Worm (Caenorhabditis elegans): ENCODE data around the gene C50H2.5.

C50H2.5 gene

ce11 chrV:9907205-9907604 lies 11.3 kb upstream of the C50H2.5 start:
- TF ChIP-seq hrde-1 (tag; optimal IDR thresholded peaks at IDR 0.05; ENCODE audit: borderline replicate concordance) = no peak
- TF ChIP-seq D2030.7 (GFP tag; IDR thresholded peaks at IDR 0.05) = no peak
- TF ChIP-seq cebp-1 (GFP tag; IDR thresholded peaks at IDR 0.05) = no peak
- no peak for TF ChIP-seq cebp-1 (tag; optimal IDR thresholded peaks at IDR 0.05)
- no peak for TF ChIP-seq tlf-1 (GFP tag; optimal IDR thresholded peaks at IDR 0.05)
- TF ChIP-seq die-1 (tag; optimal IDR thresholded peaks at IDR 0.05) = no peak

ce11 chrV:9909624-9910023 lies 8.9 kb upstream of the C50H2.5 start:
- TF ChIP-seq madf-8 (GFP tag; conservative IDR thresholded peaks at IDR 0.05) = no peak
- TF ChIP-seq bed-2 (GFP tag; IDR thresholded peaks at IDR 0.05) = no peak
- no peak for TF ChIP-seq F39B2.1 (GFP tag; IDR thresholded peaks at IDR 0.05)
- no peak for TF ChIP-seq zim-3 (tag; optimal IDR thresholded peaks at IDR 0.05)
- no peak for TF ChIP-seq F10E7.11 (tag; optimal IDR thresholded peaks at IDR 0.05)
- no peak for TF ChIP-seq nhr-80 (tag; optimal IDR thresholded peaks at IDR 0.05)
- no peak for TF ChIP-seq hrde-1 (tag; optimal IDR thresholded peaks at IDR 0.05; ENCODE audit: borderline replicate concordance)
- TF ChIP-seq ccch-3 (GFP tag; optimal IDR thresholded peaks at IDR 0.05) = no peak

ce11 chrV:9911165-9911564 lies 7.3 kb upstream of the C50H2.5 start:
- no peak for TF ChIP-seq nfyb-1 (GFP tag; IDR thresholded peaks at IDR 0.05)
- TF ChIP-seq mes-4 (tag; optimal IDR thresholded peaks at IDR 0.05) = no peak
- TF ChIP-seq tlf-1 (GFP tag; optimal IDR thresholded peaks at IDR 0.05) = no peak
- TF ChIP-seq let-526 (GFP tag; IDR thresholded peaks at IDR 0.05) = no peak
- no peak for TF ChIP-seq ztf-3 (GFP tag; optimal IDR thresholded peaks at IDR 0.05)
- no peak for TF ChIP-seq efl-1 (GFP tag; optimal IDR thresholded peaks at IDR 0.05)
- no peak for TF ChIP-seq F57C9.4 (tag; optimal IDR thresholded peaks at IDR 0.05)
- no peak for TF ChIP-seq B0035.1 (tag; optimal IDR thresholded peaks at IDR 0.05)
- TF ChIP-seq madf-10 (tag; optimal IDR thresholded peaks at IDR 0.05) = no peak
- TF ChIP-seq D2030.7 (GFP tag; IDR thresholded peaks at IDR 0.05) = no peak
- TF ChIP-seq chd-7 (tag; optimal IDR thresholded peaks at IDR 0.05) = no peak
- no peak for TF ChIP-seq sdz-38 (tag; optimal IDR thresholded peaks at IDR 0.05)
- TF ChIP-seq attf-5 (GFP tag; optimal IDR thresholded peaks at IDR 0.05) = no peak
- no peak for TF ChIP-seq athp-1 (tag; optimal IDR thresholded peaks at IDR 0.05)

ce11 chrV:9913863-9914262 lies 4.6 kb upstream of the C50H2.5 start, which contains the start of gene fipr-10:
Gene fipr-10 (plus strand): TSS chrV:9914163.
- TF ChIP-seq somi-1 (GFP tag; optimal IDR thresholded peaks at IDR 0.05) (no peak), F10E7.11 (tag; optimal IDR thresholded peaks at IDR 0.05) (no peak), akir-1 (GFP tag; optimal IDR thresholded peaks at IDR 0.05) (no peak), Y67H2A.10 (GFP tag; conservative IDR thresholded peaks at IDR 0.05) (no peak), lin-26 (GFP tag; IDR thresholded peaks at IDR 0.05) (no peak), xnd-1 (tag; optimal IDR thresholded peaks at IDR 0.05) (no peak), dox-1 (GFP tag; IDR thresholded peaks at IDR 0.05) (no peak), T26A5.8 (tag; optimal IDR thresholded peaks at IDR 0.05) (no peak), ztf-22 (GFP tag; optimal IDR thresholded peaks at IDR 0.05) (no peak), him-1 (tag; optimal IDR thresholded peaks at IDR 0.05) (no peak), hmg-1.2 (GFP tag; IDR thresholded peaks at IDR 0.05) (no peak), B0019.2 (GFP tag; conservative IDR thresholded peaks at IDR 0.05) (no peak), F33H1.4 (GFP tag; IDR thresholded peaks at IDR 0.05) (no peak), nhr-179 (tag; optimal IDR thresholded peaks at IDR 0.05) (no peak), ztf-25 (GFP tag; IDR thresholded peaks at IDR 0.05) (no peak)
